Fruit fly (Drosophila melanogaster) whole organism, embryonic: ENCODE measurements around the gene Rhp.

ENCODE experiments used
- Bteb2 ChIP-seq: fragments of 200-800 bp; sonication (Bioruptor generic); optimal IDR thresholded peaks from 2 replicates; lab custom pipeline; 2016; ENCODE audit warnings: missing biosample characterization, missing genetic modification characterization
- CG11085 ChIP-seq: fragments of 200-800 bp; sonication (Bioruptor generic); IDR thresholded peaks from 2 replicates; pipeline ENCODE4 v1.3.6; 2022; ENCODE audit warnings: missing biosample characterization, missing genetic modification characterization
- CG12769 ChIP-seq: fragments of 200-800 bp; sonication (Bioruptor generic); optimal IDR thresholded peaks from 2 replicates; lab custom pipeline; 2019; ENCODE audit warnings: missing biosample characterization, mild to moderate bottlenecking, missing genetic modification characterization, moderate library complexity
- CG13894 ChIP-seq: fragments of 200-800 bp; sonication (Bioruptor generic); optimal IDR thresholded peaks from 3 replicates; lab custom pipeline; 2018; ENCODE audit warnings: missing biosample characterization, mild to moderate bottlenecking, missing genetic modification characterization, moderate library complexity
- CG14710 ChIP-seq: fragments of 200-800 bp; sonication (Bioruptor generic); optimal IDR thresholded peaks from 3 replicates; lab custom pipeline; 2019; ENCODE audit warnings: missing biosample characterization, mild to moderate bottlenecking, missing genetic modification characterization, moderate library complexity
- CG1602 ChIP-seq: fragments of 200-800 bp; sonication (Bioruptor generic); optimal IDR thresholded peaks from 3 replicates; lab custom pipeline; 2016; ENCODE audit warnings: missing biosample characterization, missing genetic modification characterization
- CG16779 ChIP-seq: fragments of 200-800 bp; sonication (Bioruptor generic); IDR thresholded peaks from 2 replicates; pipeline ENCODE4 v1.3.6; 2022; ENCODE audit warnings: missing biosample characterization, missing genetic modification characterization
- CG17186 ChIP-seq: fragments of 200-800 bp; sonication (Bioruptor generic); optimal IDR thresholded peaks from 3 replicates; lab custom pipeline; 2017; ENCODE audit warnings: missing biosample characterization, missing genetic modification reagents, missing genetic modification characterization
- CG17328 ChIP-seq: fragments of 200-800 bp; sonication (Bioruptor generic); IDR thresholded peaks from 2 replicates; pipeline ENCODE4 v1.3.6; 2022; ENCODE audit warnings: missing biosample characterization, missing genetic modification characterization
- CG1792 ChIP-seq: fragments of 200-800 bp; sonication (Bioruptor generic); optimal IDR thresholded peaks from 2 replicates; lab custom pipeline; 2016; ENCODE audit warnings: missing biosample characterization, missing genetic modification characterization
- CG2116 ChIP-seq: fragments of 200-800 bp; sonication (Bioruptor generic); optimal IDR thresholded peaks from 3 replicates; lab custom pipeline; 2018; ENCODE audit warnings: missing biosample characterization, mild to moderate bottlenecking, missing genetic modification characterization
- CG2202 ChIP-seq: fragments of 200-800 bp; sonication (Bioruptor generic); optimal IDR thresholded peaks from 2 replicates; lab custom pipeline; 2018; ENCODE audit warnings: missing biosample characterization, mild to moderate bottlenecking, missing genetic modification characterization
- CG3065 ChIP-seq: fragments of 200-800 bp; sonication (Bioruptor generic); optimal IDR thresholded peaks from 2 replicates; lab custom pipeline; 2016; ENCODE audit warnings: missing biosample characterization, missing genetic modification characterization
- CG31388 ChIP-seq: fragments of 200-800 bp; sonication (Bioruptor generic); optimal IDR thresholded peaks from 2 replicates; lab custom pipeline; 2016; ENCODE audit warnings: missing biosample characterization, missing genetic modification characterization
- CG32532 ChIP-seq: fragments of 200-800 bp; sonication (Bioruptor generic); IDR thresholded peaks from 2 replicates; pipeline ENCODE4 v1.3.6; 2022; ENCODE audit warnings: missing biosample characterization, missing genetic modification characterization
- CG3281 ChIP-seq: fragments of 200-800 bp; sonication (Bioruptor generic); optimal IDR thresholded peaks from 3 replicates; lab custom pipeline; 2017; ENCODE audit warnings: missing biosample characterization, mild to moderate bottlenecking, missing genetic modification characterization
- CG34422 ChIP-seq: fragments of 200-800 bp; sonication (Bioruptor generic); IDR thresholded peaks from 3 replicates; pipeline ENCODE4 v1.3.6; 2022; ENCODE audit warnings: missing biosample characterization, missing genetic modification characterization
- CG5180 ChIP-seq: fragments of 200-800 bp; sonication (Bioruptor generic); optimal IDR thresholded peaks from 3 replicates; lab custom pipeline; 2017; ENCODE audit warnings: missing biosample characterization, missing genetic modification characterization, mild to moderate bottlenecking, moderate library complexity, missing genetic modification reagents
- CG6254 ChIP-seq: fragments of 200-800 bp; sonication (Bioruptor generic); optimal IDR thresholded peaks from 3 replicates; lab custom pipeline; 2017; ENCODE audit warnings: mild to moderate bottlenecking, missing biosample characterization, missing genetic modification reagents, missing genetic modification characterization
- CG6854 ChIP-seq: fragments of 200-800 bp; sonication (Bioruptor generic); optimal IDR thresholded peaks from 3 replicates; lab custom pipeline; 2017; ENCODE audit warnings: missing biosample characterization, mild to moderate bottlenecking, missing genetic modification characterization
- CG7963 ChIP-seq: fragments of 200-800 bp; sonication (Bioruptor generic); IDR thresholded peaks from 3 replicates; pipeline ENCODE4 v1.3.6; 2022; ENCODE audit warnings: missing biosample characterization, missing genetic modification characterization; ENCODE audit not compliant: partially characterized antibody
- CG8388 ChIP-seq: fragments of 200-800 bp; sonication (Bioruptor generic); optimal IDR thresholded peaks from 2 replicates; lab custom pipeline; 2019; ENCODE audit warnings: missing biosample characterization, mild to moderate bottlenecking, missing genetic modification characterization, moderate library complexity
- CG9817 ChIP-seq: fragments of 200-800 bp; sonication (Bioruptor generic); optimal IDR thresholded peaks from 2 replicates; lab custom pipeline; 2018; ENCODE audit warnings: missing biosample characterization, mild to moderate bottlenecking, missing genetic modification characterization, moderate library complexity
- CkIIα-i1 ChIP-seq: fragments of 200-800 bp; sonication (Bioruptor generic); IDR thresholded peaks from 2 replicates; pipeline ENCODE4 v1.3.6; 2022; ENCODE audit warnings: missing biosample characterization, missing genetic modification characterization
- Dref ChIP-seq: fragments of 200-800 bp; sonication (Bioruptor generic); IDR thresholded peaks from 2 replicates; pipeline ENCODE4 v1.3.6; 2022; ENCODE audit warnings: missing biosample characterization, missing genetic modification characterization
- E2f2 ChIP-seq: fragments of 200-800 bp; sonication (Bioruptor generic); IDR thresholded peaks from 2 replicates; pipeline ENCODE4 v1.3.6; 2022; ENCODE audit warnings: missing biosample characterization, missing genetic modification characterization
- Hey ChIP-seq: fragments of 200-800 bp; sonication (Bioruptor generic); optimal IDR thresholded peaks from 3 replicates; lab custom pipeline; 2018; ENCODE audit warnings: missing biosample characterization, mild to moderate bottlenecking, missing genetic modification characterization
- Lhr ChIP-seq: fragments of 200-800 bp; sonication (Bioruptor generic); optimal IDR thresholded peaks from 3 replicates; lab custom pipeline; 2017; ENCODE audit warnings: mild to moderate bottlenecking, missing biosample characterization, missing genetic modification reagents, missing genetic modification characterization
- NC2β ChIP-seq: fragments of 200-800 bp; sonication (Bioruptor generic); optimal IDR thresholded peaks from 2 replicates; lab custom pipeline; 2016; ENCODE audit warnings: missing biosample characterization, missing genetic modification characterization
- NfI ChIP-seq: fragments of 200-800 bp; sonication (Bioruptor generic); optimal IDR thresholded peaks from 3 replicates; lab custom pipeline; 2018; ENCODE audit warnings: missing biosample characterization, mild to moderate bottlenecking, missing genetic modification characterization, moderate library complexity
- PHDP ChIP-seq: fragments of 200-800 bp; sonication (Bioruptor generic); optimal IDR thresholded peaks from 3 replicates; lab custom pipeline; 2018; ENCODE audit warnings: missing biosample characterization, mild to moderate bottlenecking, missing genetic modification characterization, moderate library complexity
- YL-1 ChIP-seq: fragments of 200-800 bp; sonication (Bioruptor generic); optimal IDR thresholded peaks from 3 replicates; lab custom pipeline; 2017; ENCODE audit warnings: missing biosample characterization, mild to moderate bottlenecking, missing genetic modification characterization
- ase ChIP-seq: fragments of 200-800 bp; sonication (Bioruptor generic); IDR thresholded peaks from 3 replicates; pipeline ENCODE4 v1.3.6; 2022; ENCODE audit warnings: missing biosample characterization, missing genetic modification characterization
- bab2 ChIP-seq: fragments of 200-800 bp; sonication (Bioruptor generic); optimal IDR thresholded peaks from 2 replicates; lab custom pipeline; 2016; ENCODE audit warnings: missing biosample characterization, missing genetic modification characterization
- crc ChIP-seq: fragments of 200-800 bp; sonication (Bioruptor generic); optimal IDR thresholded peaks from 2 replicates; lab custom pipeline; 2016; ENCODE audit warnings: missing biosample characterization, missing genetic modification characterization
- croc ChIP-seq: fragments of 200-800 bp; sonication (Bioruptor generic); conservative IDR thresholded peaks from 3 replicates; pipeline ENCODE4 v1.3.6; 2022; ENCODE audit warnings: missing biosample characterization, missing genetic modification characterization
- ewg ChIP-seq: fragments of 200-800 bp; sonication (Bioruptor generic); optimal IDR thresholded peaks from 3 replicates; lab custom pipeline; 2017; ENCODE audit warnings: mild to moderate bottlenecking, missing biosample characterization, missing genetic modification reagents, missing genetic modification characterization
- fd3F ChIP-seq: fragments of 200-800 bp; sonication (Bioruptor generic); optimal IDR thresholded peaks from 2 replicates; lab custom pipeline; 2018; ENCODE audit warnings: missing biosample characterization, mild to moderate bottlenecking, missing genetic modification characterization, moderate library complexity
- lov ChIP-seq, 2 experiments: fragments of 200-800 bp in 1 of 2; fragments of >200 bp in 1 of 2; sonication (Bioruptor generic) in 1 of 2; IDR thresholded peaks in 1 of 2; optimal IDR thresholded peaks in 1 of 2; 2 replicates in 1 of 2; 3 replicates in 1 of 2; pipeline versions ENCODE4 v1.3.6 to Lab custom; 2017 to 2022; ENCODE audit warnings: missing biosample characterization in 1 of 2, missing genetic modification characterization in 1 of 2
- luna ChIP-seq: fragments of 200-800 bp; sonication (Bioruptor generic); optimal IDR thresholded peaks from 2 replicates; lab custom pipeline; 2016; ENCODE audit warnings: missing biosample characterization, missing genetic modification characterization
- onecut ChIP-seq: fragments of 200-800 bp; sonication (Bioruptor generic); IDR thresholded peaks from 2 replicates; pipeline ENCODE4 v1.3.6; 2022; ENCODE audit warnings: missing biosample characterization, missing genetic modification characterization
- p53 ChIP-seq: fragments of 200-800 bp; sonication (Bioruptor generic); optimal IDR thresholded peaks from 2 replicates; lab custom pipeline; 2016; ENCODE audit warnings: missing biosample characterization, missing genetic modification characterization
- pan ChIP-seq, 4 experiments: fragments of >200 bp in 3 of 4; fragments of 200-800 bp in 1 of 4; sonication (Bioruptor generic) in 1 of 4; optimal IDR thresholded peaks in 3 of 4; IDR thresholded peaks in 1 of 4; 2 replicates each; pipeline versions ENCODE4 v1.3.6 to Lab custom; 2017 to 2022; ENCODE audit warnings: missing biosample characterization in 2 of 4, missing genetic modification characterization in 2 of 4, mixed read lengths in 1 of 4
- slou ChIP-seq: fragments of 200-800 bp; sonication (Bioruptor generic); optimal IDR thresholded peaks from 3 replicates; lab custom pipeline; 2016; ENCODE audit warnings: missing biosample characterization, missing genetic modification characterization
- sob ChIP-seq: fragments of 200-800 bp; sonication (Bioruptor generic); IDR thresholded peaks from 2 replicates; pipeline ENCODE4 v1.3.6; 2022; ENCODE audit warnings: missing biosample characterization, missing genetic modification characterization
- stc ChIP-seq: fragments of 200-800 bp; sonication (Bioruptor generic); IDR thresholded peaks from 2 replicates; pipeline ENCODE4 v1.3.6; 2022; ENCODE audit warnings: missing biosample characterization, missing genetic modification characterization

Rhp gene

dm6 chrX:15788235-15789187 is at the start of gene Rhp (continued):
- TF ChIP-seq ewg (GFP tag; lab: Kevin White, UChicago) (no peak), PHDP (peak; percentile 71), CG6254 (GFP tag; lab: Kevin White, UChicago) (peak; percentile 6), CG17328 (GFP tag; lab: Robert Waterston, UW) (no peak; the same call in 1 of the 2 replicates), fd3F (peak; percentile 58), Dref (GFP tag; lab: Robert Waterston, UW) (no peak), CG11085 (GFP tag; lab: Robert Waterston, UW) (no peak), CG7963 (GFP tag; lab: Robert Waterston, UW) (no peak), CG2202 (tag; lab: Kevin White, UChicago) (peak; percentile 39), sob (GFP tag; lab: Robert Waterston, UW) (no peak), CG14710 (tag; lab: Kevin White, UChicago) (peak; percentile 47), pan (optimal IDR thresholded peaks at IDR 0.05; lab: Kevin White, UChicago) (no peak), pan (GFP tag; optimal IDR thresholded peaks at IDR 0.05 in 1 of 2, IDR thresholded peaks at IDR 0.05 in 1 of 2) (no peak), Hey (tag; lab: Kevin White, UChicago) (no peak), CG1792 (GFP tag; lab: Kevin White, UChicago) (no peak), NfI (GFP tag; lab: Kevin White, UChicago) (peak; percentile 0)

dm6 chrX:15740288-15740726 is 48.4 kb upstream of the Rhp start:
- TF ChIP-seq Lhr (GFP tag; lab: Kevin White, UChicago), result no peak
- TF ChIP-seq CG9817, result peak; percentile 69
- TF ChIP-seq CG3281 (GFP tag; lab: Kevin White, UChicago), result peak; percentile 78
- TF ChIP-seq croc (GFP tag; lab: Robert Waterston, UW), result no peak; the same call in 2 of the 3 replicates
- peak; percentile 59 for TF ChIP-seq CG1602
- TF ChIP-seq CG31388 (GFP tag; lab: Kevin White, UChicago), result no peak
- TF ChIP-seq NC2β (GFP tag; lab: Kevin White, UChicago), result peak; percentile 45
- TF ChIP-seq CG6854 (GFP tag; lab: Kevin White, UChicago), result peak; percentile 55
- TF ChIP-seq CG12769, result peak; percentile 87
- no peak for TF ChIP-seq YL-1
- no peak for TF ChIP-seq p53
- peak; percentile 26 for TF ChIP-seq CG2116
- TF ChIP-seq lov (optimal IDR thresholded peaks at IDR 0.05; lab: Kevin White, UChicago), result no peak
- no peak for TF ChIP-seq lov (GFP tag; IDR thresholded peaks at IDR 0.05; lab: Robert Waterston, UW)
- TF ChIP-seq CG3065 (GFP tag; lab: Kevin White, UChicago), result no peak
- TF ChIP-seq onecut (GFP tag; lab: Robert Waterston, UW), result peak; percentile 55; the same call in 1 of the 2 replicates
- TF ChIP-seq CG5180, result no peak
- peak; percentile 57; the same call in 1 of the 3 replicates for TF ChIP-seq CG34422 (GFP tag; lab: Robert Waterston, UW)
- TF ChIP-seq ase (GFP tag; lab: Robert Waterston, UW), result peak; percentile 65; the same call in 1 of the 3 replicates
- no peak for TF ChIP-seq luna
- peak; percentile 89 for TF ChIP-seq CG32532 (GFP tag; lab: Robert Waterston, UW)
- peak; percentile 52 for TF ChIP-seq Bteb2 (GFP tag; lab: Kevin White, UChicago)
- peak; percentile 79 for TF ChIP-seq CG13894 (tag; lab: Kevin White, UChicago)
- peak; percentile 78; the same call in 1 of the 2 replicates for TF ChIP-seq CG16779 (GFP tag; lab: Robert Waterston, UW)
- TF ChIP-seq CG17186 (GFP tag; lab: Kevin White, UChicago), result no peak
- TF ChIP-seq stc (GFP tag; lab: Robert Waterston, UW), result peak; percentile 78
- TF ChIP-seq crc (GFP tag; lab: Kevin White, UChicago), result peak; percentile 22
- peak; percentile 50 for TF ChIP-seq CG8388 (GFP tag; lab: Kevin White, UChicago)
- TF ChIP-seq E2f2, result peak; percentile 36; the same call in 1 of the 2 replicates
- peak; percentile 56 for TF ChIP-seq bab2 (GFP tag; lab: Kevin White, UChicago)
- TF ChIP-seq CkIIα-i1 (GFP tag; lab: Robert Waterston, UW), result no peak
- peak; percentile 9 for TF ChIP-seq slou
- peak; percentile 77 for TF ChIP-seq PHDP
